Fruit fly (Drosophila melanogaster) whole organism, adult: ENCODE measurements around the gene E5.

Experiments
- CG11617 ChIP-seq: fragments of 200-800 bp; sonication (Bioruptor generic); optimal IDR thresholded peaks from 2 replicates; lab custom pipeline; 2017; ENCODE audit warnings: mild to moderate bottlenecking, missing biosample characterization, missing genetic modification reagents, missing genetic modification characterization
- CG12768 ChIP-seq: fragments of 200-800 bp; sonication (Bioruptor generic); optimal IDR thresholded peaks from 2 replicates; lab custom pipeline; 2017; ENCODE audit warnings: missing biosample characterization, missing genetic modification characterization, mild to moderate bottlenecking, moderate library complexity, missing genetic modification reagents
- CG14711 ChIP-seq: fragments of 200-800 bp; sonication (Bioruptor generic); optimal IDR thresholded peaks from 2 replicates; lab custom pipeline; 2018; ENCODE audit warnings: missing biosample characterization, mild to moderate bottlenecking, missing genetic modification characterization, moderate library complexity
- CG1620 ChIP-seq: fragments of 200-800 bp; sonication (Bioruptor generic); optimal IDR thresholded peaks from 2 replicates; lab custom pipeline; 2016; ENCODE audit warnings: missing biosample characterization, missing genetic modification characterization
- CG33017 ChIP-seq: fragments of 200-800 bp; sonication (Bioruptor generic); optimal IDR thresholded peaks from 2 replicates; lab custom pipeline; 2018; ENCODE audit warnings: missing biosample characterization, mild to moderate bottlenecking, missing genetic modification characterization, moderate library complexity
- CG5204 ChIP-seq: fragments of 200-800 bp; sonication (Bioruptor generic); optimal IDR thresholded peaks from 2 replicates; lab custom pipeline; 2016; ENCODE audit warnings: missing biosample characterization, missing genetic modification characterization
- CG7045 ChIP-seq: fragments of 200-800 bp; sonication (Bioruptor generic); optimal IDR thresholded peaks from 2 replicates; lab custom pipeline; 2017; ENCODE audit warnings: missing biosample characterization, mild to moderate bottlenecking, missing genetic modification characterization
- CG7101 ChIP-seq: fragments of 200-800 bp; sonication (Bioruptor generic); optimal IDR thresholded peaks from 2 replicates; lab custom pipeline; 2018; ENCODE audit warnings: missing biosample characterization, mild to moderate bottlenecking, missing genetic modification characterization, moderate library complexity
- Clk ChIP-seq: fragments of 200-800 bp; sonication (Bioruptor generic); optimal IDR thresholded peaks from 2 replicates; lab custom pipeline; 2017; ENCODE audit warnings: missing biosample characterization, missing genetic modification characterization
- Crg-1 ChIP-seq: fragments of 200-800 bp; sonication (Bioruptor generic); optimal IDR thresholded peaks from 2 replicates; lab custom pipeline; 2016; ENCODE audit warnings: missing biosample characterization, missing genetic modification characterization
- Hr96 ChIP-seq: fragments of 200-800 bp; sonication (Bioruptor generic); optimal IDR thresholded peaks from 2 replicates; lab custom pipeline; 2016; ENCODE audit warnings: missing biosample characterization, missing genetic modification characterization
- Mnt ChIP-seq: fragments of 200-800 bp; sonication (Bioruptor generic); optimal IDR thresholded peaks from 2 replicates; lab custom pipeline; 2016; ENCODE audit warnings: missing biosample characterization, mild to moderate bottlenecking, missing genetic modification characterization
- bab1 ChIP-seq: fragments of 200-800 bp; sonication (Bioruptor generic); optimal IDR thresholded peaks from 3 replicates; lab custom pipeline; 2019; ENCODE audit warnings: missing biosample characterization, mild to moderate bottlenecking, missing genetic modification characterization, moderate library complexity
- cic ChIP-seq: fragments of 200-800 bp; sonication (Bioruptor generic); optimal IDR thresholded peaks from 2 replicates; lab custom pipeline; 2017; ENCODE audit warnings: missing biosample characterization, mild to moderate bottlenecking, missing genetic modification characterization, moderate library complexity
- cnc ChIP-seq, 2 experiments: fragments of >200 bp; optimal IDR thresholded peaks; 2 replicates each; lab custom pipeline; 2017
- kay ChIP-seq: fragments of 200-800 bp; sonication (Bioruptor generic); peaks from one replicate; lab custom pipeline; 2016; ENCODE audit warnings: missing biosample characterization, missing genetic modification characterization, borderline replicate concordance
- ovo ChIP-seq: fragments of 200-800 bp; sonication (Bioruptor generic); optimal IDR thresholded peaks from 2 replicates; lab custom pipeline; 2016; ENCODE audit warnings: missing biosample characterization, missing genetic modification characterization
- pad ChIP-seq: fragments of 200-800 bp; sonication (Bioruptor generic); optimal IDR thresholded peaks from 3 replicates; lab custom pipeline; 2017; ENCODE audit warnings: missing biosample characterization, missing genetic modification characterization, mild to moderate bottlenecking, moderate library complexity, missing genetic modification reagents
- tj ChIP-seq: fragments of 200-800 bp; sonication (Bioruptor generic); optimal IDR thresholded peaks from 3 replicates; lab custom pipeline; 2017; ENCODE audit warnings: missing biosample characterization, mild to moderate bottlenecking, missing genetic modification characterization, moderate library complexity
- toe ChIP-seq: fragments of 200-800 bp; sonication (Bioruptor generic); optimal IDR thresholded peaks from 2 replicates; lab custom pipeline; 2016; ENCODE audit warnings: missing biosample characterization, missing genetic modification characterization

The E5 gene

dm6 chr3R:13892870-13893269 lies 18.2 kb upstream of the E5 start:
- TF ChIP-seq CG12768 (GFP tag; lab: Kevin White, UChicago) (no peak), Clk (GFP tag; lab: Kevin White, UChicago) (no peak), ovo (no peak), CG1620 (GFP tag; lab: Kevin White, UChicago) (no peak), Mnt (GFP tag; lab: Kevin White, UChicago) (no peak), CG7045 (GFP tag; lab: Kevin White, UChicago) (no peak)

- no peak for TF ChIP-seq CG11617 (GFP tag; lab: Kevin White, UChicago)
- no peak for TF ChIP-seq Hr96 (GFP tag; lab: Kevin White, UChicago)
- no peak for TF ChIP-seq toe (GFP tag; lab: Kevin White, UChicago)
- TF ChIP-seq tj (GFP tag; lab: Kevin White, UChicago): no peak
- no peak for TF ChIP-seq Crg-1
- no peak for TF ChIP-seq cic (GFP tag; lab: Kevin White, UChicago)
- no peak for TF ChIP-seq pad (GFP tag; lab: Kevin White, UChicago)
- TF ChIP-seq Mnt (GFP tag; lab: Kevin White, UChicago): no peak
- no peak for TF ChIP-seq CG1620 (GFP tag; lab: Kevin White, UChicago)
- TF ChIP-seq cnc (optimal IDR thresholded peaks at IDR 0.05; lab: Kevin White, UChicago): no peak
Measured at dm6 chr3R:13888332-13888731, 13.6 kb upstream of the E5 start.

dm6 chr3R:13887812-13888211 lies 13.1 kb upstream of the E5 start:
- TF ChIP-seq cic (GFP tag; lab: Kevin White, UChicago): no peak
- no peak for TF ChIP-seq CG11617 (GFP tag; lab: Kevin White, UChicago)
- no peak for TF ChIP-seq tj (GFP tag; lab: Kevin White, UChicago)
- TF ChIP-seq CG12768 (GFP tag; lab: Kevin White, UChicago): no peak
- TF ChIP-seq CG5204 (GFP tag; lab: Kevin White, UChicago): no peak
- TF ChIP-seq Clk (GFP tag; lab: Kevin White, UChicago): no peak
- TF ChIP-seq cnc (optimal IDR thresholded peaks at IDR 0.05; lab: Kevin White, UChicago): no peak
- no peak for TF ChIP-seq CG7045 (GFP tag; lab: Kevin White, UChicago)
- no peak for TF ChIP-seq toe (GFP tag; lab: Kevin White, UChicago)
- no peak for TF ChIP-seq CG7101
- no peak for TF ChIP-seq kay (GFP tag; lab: Kevin White, UChicago)
- TF ChIP-seq CG33017: no peak
- TF ChIP-seq CG14711 (tag; lab: Kevin White, UChicago): no peak
- TF ChIP-seq pad (GFP tag; lab: Kevin White, UChicago): no peak
- no peak for TF ChIP-seq Crg-1
- no peak for TF ChIP-seq Hr96 (GFP tag; lab: Kevin White, UChicago)
- TF ChIP-seq CG1620 (GFP tag; lab: Kevin White, UChicago): no peak
- TF ChIP-seq bab1 (GFP tag; lab: Kevin White, UChicago): no peak

- TF ChIP-seq CG11617 (GFP tag; lab: Kevin White, UChicago) (no peak), Mnt (GFP tag; lab: Kevin White, UChicago) (no peak), bab1 (GFP tag; lab: Kevin White, UChicago) (no peak), toe (GFP tag; lab: Kevin White, UChicago) (no peak), pad (GFP tag; lab: Kevin White, UChicago) (no peak), CG14711 (tag; lab: Kevin White, UChicago) (no peak)
Measured at dm6 chr3R:13884929-13885328, 10.2 kb upstream of the E5 start.

- TF ChIP-seq Mnt (GFP tag; lab: Kevin White, UChicago): no peak
- no peak for TF ChIP-seq cnc (optimal IDR thresholded peaks at IDR 0.05; lab: Kevin White, UChicago)
- no peak for TF ChIP-seq CG11617 (GFP tag; lab: Kevin White, UChicago)
- no peak for TF ChIP-seq Clk (GFP tag; lab: Kevin White, UChicago)
- TF ChIP-seq CG14711 (tag; lab: Kevin White, UChicago): no peak
- no peak for TF ChIP-seq CG12768 (GFP tag; lab: Kevin White, UChicago)
- TF ChIP-seq CG7101: no peak
- no peak for TF ChIP-seq CG7045 (GFP tag; lab: Kevin White, UChicago)
- no peak for TF ChIP-seq CG1620 (GFP tag; lab: Kevin White, UChicago)
- TF ChIP-seq Crg-1: no peak
- no peak for TF ChIP-seq bab1 (GFP tag; lab: Kevin White, UChicago)
- TF ChIP-seq ovo: no peak
- no peak for TF ChIP-seq CG5204 (GFP tag; lab: Kevin White, UChicago)
- no peak for TF ChIP-seq Hr96 (GFP tag; lab: Kevin White, UChicago)
- no peak for TF ChIP-seq tj (GFP tag; lab: Kevin White, UChicago)
- no peak for TF ChIP-seq CG33017
- no peak for TF ChIP-seq cic (GFP tag; lab: Kevin White, UChicago)
- no peak for TF ChIP-seq toe (GFP tag; lab: Kevin White, UChicago)
Measured at dm6 chr3R:13883388-13883787, 8.7 kb upstream of the E5 start.

- TF ChIP-seq tj (GFP tag; lab: Kevin White, UChicago): no peak
Measured at dm6 chr3R:13880872-13881271, 6.2 kb upstream of the E5 start.

dm6 chr3R:13879349-13879748 lies 4.6 kb upstream of the E5 start:
- TF ChIP-seq CG7101 (no peak), CG14711 (tag; lab: Kevin White, UChicago) (no peak), CG11617 (GFP tag; lab: Kevin White, UChicago) (no peak), CG5204 (GFP tag; lab: Kevin White, UChicago) (no peak), CG1620 (GFP tag; lab: Kevin White, UChicago) (no peak), pad (GFP tag; lab: Kevin White, UChicago) (no peak), toe (GFP tag; lab: Kevin White, UChicago) (no peak), Mnt (GFP tag; lab: Kevin White, UChicago) (no peak), kay (GFP tag; lab: Kevin White, UChicago) (no peak), CG33017 (no peak), CG12768 (GFP tag; lab: Kevin White, UChicago) (no peak), cic (GFP tag; lab: Kevin White, UChicago) (no peak), Clk (GFP tag; lab: Kevin White, UChicago) (no peak)
